Fruit fly (Drosophila melanogaster) whole organism, embryonic: ENCODE results near the gene Sptr.

Experiments
- B-H1 ChIP-seq: fragments of 200-800 bp; sonication (Bioruptor generic); IDR thresholded peaks from 3 replicates; pipeline ENCODE4 v1.3.6; 2022; ENCODE audit warnings: missing biosample characterization, missing genetic modification characterization
- CG10209 ChIP-seq: fragments of 200-800 bp; sonication (Bioruptor generic); optimal IDR thresholded peaks from 3 replicates; lab custom pipeline; 2017; ENCODE audit warnings: missing biosample characterization, mild to moderate bottlenecking, missing genetic modification characterization, missing genetic modification reagents
- CG10431 ChIP-seq: fragments of 200-800 bp; sonication (Bioruptor generic); optimal IDR thresholded peaks from 3 replicates; lab custom pipeline; 2018; ENCODE audit warnings: missing biosample characterization, mild to moderate bottlenecking, missing genetic modification characterization
- CG10462 ChIP-seq: fragments of 200-800 bp; sonication (Bioruptor generic); optimal IDR thresholded peaks from 2 replicates; lab custom pipeline; 2016; ENCODE audit warnings: missing biosample characterization, missing genetic modification characterization
- CG10979 ChIP-seq: fragments of 200-800 bp; sonication (Bioruptor generic); optimal IDR thresholded peaks from 2 replicates; lab custom pipeline; 2018; ENCODE audit warnings: missing biosample characterization, mild to moderate bottlenecking, missing genetic modification characterization, moderate library complexity
- CG11504 ChIP-seq: fragments of 200-800 bp; sonication (Bioruptor generic); optimal IDR thresholded peaks from 3 replicates; lab custom pipeline; 2019; ENCODE audit warnings: missing biosample characterization, mild to moderate bottlenecking, missing genetic modification characterization, moderate library complexity
- CG11723 ChIP-seq: fragments of 200-800 bp; sonication (Bioruptor generic); optimal IDR thresholded peaks from 2 replicates; lab custom pipeline; 2017; ENCODE audit warnings: missing biosample characterization, mild to moderate bottlenecking, missing genetic modification characterization
- CG14710 ChIP-seq: fragments of 200-800 bp; sonication (Bioruptor generic); optimal IDR thresholded peaks from 3 replicates; lab custom pipeline; 2019; ENCODE audit warnings: missing biosample characterization, mild to moderate bottlenecking, missing genetic modification characterization, moderate library complexity
- CG14860 ChIP-seq: fragments of 200-800 bp; sonication (Bioruptor generic); IDR thresholded peaks from 3 replicates; pipeline ENCODE4 v1.3.6; 2022; ENCODE audit warnings: missing biosample characterization, missing genetic modification characterization; ENCODE audit not compliant: partially characterized antibody
- CG1602 ChIP-seq: fragments of 200-800 bp; sonication (Bioruptor generic); optimal IDR thresholded peaks from 3 replicates; lab custom pipeline; 2016; ENCODE audit warnings: missing biosample characterization, missing genetic modification characterization
- CG17829 ChIP-seq: fragments of 200-800 bp; optimal IDR thresholded peaks from 2 replicates; lab custom pipeline; 2019; ENCODE audit warnings: missing biosample characterization, mild to moderate bottlenecking, missing genetic modification characterization, moderate library complexity
- CG3281 ChIP-seq: fragments of 200-800 bp; sonication (Bioruptor generic); optimal IDR thresholded peaks from 3 replicates; lab custom pipeline; 2017; ENCODE audit warnings: missing biosample characterization, mild to moderate bottlenecking, missing genetic modification characterization
- CG33213 ChIP-seq: fragments of 200-800 bp; sonication (Bioruptor generic); optimal IDR thresholded peaks from 3 replicates; lab custom pipeline; 2016; ENCODE audit warnings: missing biosample characterization, missing genetic modification characterization
- CG33557 ChIP-seq: fragments of 200-800 bp; sonication (Bioruptor generic); optimal IDR thresholded peaks from 2 replicates; lab custom pipeline; 2019; ENCODE audit warnings: missing biosample characterization, mild to moderate bottlenecking, missing genetic modification characterization, moderate library complexity
- CG3407 ChIP-seq: fragments of 200-800 bp; sonication (Bioruptor generic); optimal IDR thresholded peaks from 2 replicates; lab custom pipeline; 2018; ENCODE audit warnings: missing biosample characterization, mild to moderate bottlenecking, missing genetic modification characterization
- CG4360 ChIP-seq: fragments of 200-800 bp; sonication (Bioruptor generic); IDR thresholded peaks from 2 replicates; pipeline ENCODE4 v1.3.6; 2022; ENCODE audit warnings: missing biosample characterization, missing genetic modification characterization
- CG43689 ChIP-seq: fragments of 200-800 bp; sonication (Bioruptor generic); IDR thresholded peaks from 2 replicates; pipeline ENCODE4 v1.3.6; 2022; ENCODE audit warnings: missing biosample characterization, missing genetic modification characterization
- CG4424 ChIP-seq: fragments of 200-800 bp; sonication (Bioruptor generic); optimal IDR thresholded peaks from 3 replicates; lab custom pipeline; 2016; ENCODE audit warnings: missing biosample characterization, missing genetic modification characterization
- CG5245 ChIP-seq: fragments of 200-800 bp; sonication (Bioruptor generic); optimal IDR thresholded peaks from 3 replicates; lab custom pipeline; 2016; ENCODE audit warnings: missing biosample characterization, missing genetic modification characterization
- CG5953 ChIP-seq: fragments of 200-800 bp; sonication (Bioruptor generic); IDR thresholded peaks from 2 replicates; pipeline ENCODE4 v1.3.6; 2022; ENCODE audit warnings: missing biosample characterization, missing genetic modification characterization
- CG6654 ChIP-seq: fragments of 200-800 bp; sonication (Bioruptor generic); optimal IDR thresholded peaks from 2 replicates; lab custom pipeline; 2017; ENCODE audit warnings: missing biosample characterization, mild to moderate bottlenecking, missing genetic modification characterization
- CG6854 ChIP-seq: fragments of 200-800 bp; sonication (Bioruptor generic); optimal IDR thresholded peaks from 3 replicates; lab custom pipeline; 2017; ENCODE audit warnings: missing biosample characterization, mild to moderate bottlenecking, missing genetic modification characterization
- CG7928 ChIP-seq: fragments of 200-800 bp; sonication (Bioruptor generic); optimal IDR thresholded peaks from 2 replicates; lab custom pipeline; 2017; ENCODE audit warnings: missing biosample characterization, mild to moderate bottlenecking, missing genetic modification characterization
- CG9797 ChIP-seq: fragments of 200-800 bp; sonication (Bioruptor generic); optimal IDR thresholded peaks from 3 replicates; lab custom pipeline; 2018; ENCODE audit warnings: missing biosample characterization, mild to moderate bottlenecking, missing genetic modification characterization
- CG9817 ChIP-seq: fragments of 200-800 bp; sonication (Bioruptor generic); optimal IDR thresholded peaks from 2 replicates; lab custom pipeline; 2018; ENCODE audit warnings: missing biosample characterization, mild to moderate bottlenecking, missing genetic modification characterization, moderate library complexity
- D ChIP-seq, 2 experiments: fragments of 200-800 bp in 1 of 2; fragments of >200 bp in 1 of 2; sonication (Bioruptor generic) in 1 of 2; optimal IDR thresholded peaks; 2 replicates in 1 of 2; 3 replicates in 1 of 2; lab custom pipeline; 2017; ENCODE audit warnings: mild to moderate bottlenecking in 1 of 2, missing biosample characterization in 1 of 2, missing genetic modification characterization in 1 of 2, missing genetic modification reagents in 1 of 2
- Eip74EF ChIP-seq, 2 experiments: fragments of 200-800 bp in 1 of 2; fragments of >200 bp in 1 of 2; sonication (Bioruptor generic) in 1 of 2; optimal IDR thresholded peaks; 2 replicates each; lab custom pipeline; 2017 to 2019; ENCODE audit warnings: missing biosample characterization in 2 of 2, missing genetic modification characterization in 2 of 2, mild to moderate bottlenecking in 1 of 2, moderate library complexity in 1 of 2
- Max ChIP-seq: fragments of 200-800 bp; sonication (Bioruptor generic); optimal IDR thresholded peaks from 2 replicates; lab custom pipeline; 2016; ENCODE audit warnings: missing biosample characterization, mild to moderate bottlenecking, missing genetic modification characterization
- Mrtf ChIP-seq: fragments of 200-800 bp; sonication (Bioruptor generic); IDR thresholded peaks from 3 replicates; pipeline ENCODE4 v1.3.6; 2022; ENCODE audit warnings: missing biosample characterization, missing genetic modification characterization
- Myb ChIP-seq: fragments of 200-800 bp; sonication (Bioruptor generic); optimal IDR thresholded peaks from 2 replicates; lab custom pipeline; 2016; ENCODE audit warnings: missing biosample characterization, missing genetic modification characterization
- Oaz ChIP-seq: fragments of 200-800 bp; sonication (Bioruptor generic); IDR thresholded peaks from 2 replicates; pipeline ENCODE4 v1.3.6; 2022; ENCODE audit warnings: missing biosample characterization, missing genetic modification characterization
- Side ChIP-seq: fragments of 200-800 bp; sonication (Bioruptor generic); optimal IDR thresholded peaks from 2 replicates; lab custom pipeline; 2016; ENCODE audit warnings: missing biosample characterization, missing genetic modification characterization
- Six4 ChIP-seq: fragments of 200-800 bp; sonication (Bioruptor generic); optimal IDR thresholded peaks from 2 replicates; lab custom pipeline; 2016; ENCODE audit warnings: missing biosample characterization, missing genetic modification characterization
- Sry-β ChIP-seq: fragments of 200-800 bp; sonication (Bioruptor generic); optimal IDR thresholded peaks from 2 replicates; lab custom pipeline; 2018; ENCODE audit warnings: missing biosample characterization, mild to moderate bottlenecking, missing genetic modification characterization, moderate library complexity
- Xbp1 ChIP-seq: fragments of 200-800 bp; sonication (Bioruptor generic); optimal IDR thresholded peaks from 3 replicates; lab custom pipeline; 2016; ENCODE audit warnings: missing biosample characterization, mild to moderate bottlenecking, missing genetic modification characterization
- ato ChIP-seq: fragments of 200-800 bp; sonication (Bioruptor generic); IDR thresholded peaks from 2 replicates; pipeline ENCODE4 v1.3.6; 2022; ENCODE audit warnings: missing biosample characterization, missing genetic modification characterization; ENCODE audit not compliant: partially characterized antibody
- dimm ChIP-seq: fragments of 200-800 bp; sonication (Bioruptor generic); IDR thresholded peaks from 2 replicates; pipeline ENCODE4 v1.3.6; 2022; ENCODE audit warnings: missing biosample characterization, missing genetic modification characterization
- dmrt11E ChIP-seq: fragments of 200-800 bp; sonication (Bioruptor generic); optimal IDR thresholded peaks from 3 replicates; lab custom pipeline; 2018; ENCODE audit warnings: missing biosample characterization, mild to moderate bottlenecking, missing genetic modification characterization, moderate library complexity
- dysf ChIP-seq: fragments of 200-800 bp; sonication (Bioruptor generic); IDR thresholded peaks from 3 replicates; pipeline ENCODE4 v1.3.6; 2022; ENCODE audit warnings: missing biosample characterization, missing genetic modification characterization
- lab ChIP-seq: fragments of 200-800 bp; sonication (Bioruptor generic); optimal IDR thresholded peaks from 3 replicates; lab custom pipeline; 2017; ENCODE audit warnings: missing biosample characterization, missing genetic modification characterization, mild to moderate bottlenecking, moderate library complexity, missing genetic modification reagents
- mam ChIP-seq: fragments of 200-800 bp; sonication (Bioruptor generic); optimal IDR thresholded peaks from 3 replicates; lab custom pipeline; 2016; ENCODE audit warnings: missing biosample characterization, missing genetic modification characterization
- peb ChIP-seq: fragments of 200-800 bp; sonication (Bioruptor generic); IDR thresholded peaks from 2 replicates; pipeline ENCODE4 v1.3.6; 2022; ENCODE audit warnings: missing biosample characterization, missing genetic modification characterization
- pita ChIP-seq: fragments of 200-800 bp; sonication (Bioruptor generic); optimal IDR thresholded peaks from 2 replicates; lab custom pipeline; 2017; ENCODE audit warnings: missing biosample characterization, mild to moderate bottlenecking, missing genetic modification characterization
- prd ChIP-seq, 3 experiments: fragments of >200 bp in 2 of 3; fragments of 200-800 bp in 1 of 3; sonication (Bioruptor generic) in 1 of 3; optimal IDR thresholded peaks in 2 of 3; IDR thresholded peaks in 1 of 3; 2 replicates in 2 of 3; 3 replicates in 1 of 3; pipeline versions ENCODE4 v1.3.6 to Lab custom; 2017 to 2022; ENCODE audit warnings: missing biosample characterization in 1 of 3, missing genetic modification characterization in 1 of 3
- rib ChIP-seq: fragments of 200-800 bp; sonication (Bioruptor generic); IDR thresholded peaks from 2 replicates; pipeline ENCODE4 v1.3.6; 2022; ENCODE audit warnings: missing biosample characterization, missing genetic modification characterization
- sd ChIP-seq: fragments of 200-800 bp; sonication (Bioruptor generic); optimal IDR thresholded peaks from 3 replicates; lab custom pipeline; 2018; ENCODE audit warnings: missing biosample characterization, mild to moderate bottlenecking, missing genetic modification characterization, moderate library complexity
- sima ChIP-seq: fragments of 200-800 bp; sonication (Bioruptor generic); optimal IDR thresholded peaks from 2 replicates; lab custom pipeline; 2016; ENCODE audit warnings: missing biosample characterization, missing genetic modification characterization
- stc ChIP-seq: fragments of 200-800 bp; sonication (Bioruptor generic); IDR thresholded peaks from 2 replicates; pipeline ENCODE4 v1.3.6; 2022; ENCODE audit warnings: missing biosample characterization, missing genetic modification characterization
- unpg ChIP-seq: fragments of 200-800 bp; sonication (Bioruptor generic); optimal IDR thresholded peaks from 3 replicates; lab custom pipeline; 2018; ENCODE audit warnings: missing biosample characterization, mild to moderate bottlenecking, missing genetic modification characterization, moderate library complexity

Gene Sptr

dm6 chrX:8492849-8493248 lies 28.6 kb upstream of the Sptr start (continued):
- TF ChIP-seq unpg (GFP tag; lab: Kevin White, UChicago) (peak; percentile 87), peb (GFP tag; lab: Robert Waterston, UW) (peak; percentile 78; the same call in 1 of the 2 replicates), CG10462 (GFP tag; lab: Kevin White, UChicago) (peak; percentile 47), CG3407 (GFP tag; lab: Kevin White, UChicago) (peak; percentile 62), CG3281 (GFP tag; lab: Kevin White, UChicago) (peak; percentile 37), Xbp1 (peak; percentile 82), pita (GFP tag; lab: Kevin White, UChicago) (no peak), CG6854 (GFP tag; lab: Kevin White, UChicago) (no peak), CG33213 (GFP tag; lab: Kevin White, UChicago) (no peak), CG7928 (GFP tag; lab: Kevin White, UChicago) (no peak), D (optimal IDR thresholded peaks at IDR 0.05; lab: Kevin White, UChicago) (no peak), D (GFP tag; optimal IDR thresholded peaks at IDR 0.05; lab: Kevin White, UChicago) (peak; percentile 71), Myb (no peak), CG43689 (GFP tag; lab: Robert Waterston, UW) (peak; percentile 39; the same call in 1 of the 2 replicates), CG11723 (peak; percentile 61), CG14860 (GFP tag; lab: Robert Waterston, UW) (no peak), CG10979 (tag; lab: Kevin White, UChicago) (peak; percentile 80), CG5245 (GFP tag; lab: Kevin White, UChicago) (peak; percentile 64), B-H1 (GFP tag; lab: Robert Waterston, UW) (peak; percentile 75), Sry-β (no peak), CG33557 (GFP tag; lab: Kevin White, UChicago) (no peak), CG9817 (tag; lab: Kevin White, UChicago) (peak; percentile 72), rib (GFP tag; lab: Robert Waterston, UW) (no peak), dmrt11E (tag; lab: Kevin White, UChicago) (peak; percentile 39), CG4424 (peak; percentile 77), Oaz (GFP tag; lab: Robert Waterston, UW) (peak; percentile 72), Max (GFP tag; lab: Kevin White, UChicago) (peak; percentile 46), sd (tag; lab: Kevin White, UChicago) (no peak), Mrtf (GFP tag; lab: Robert Waterston, UW) (peak; percentile 79), lab (peak; percentile 75), CG6654 (GFP tag; lab: Kevin White, UChicago) (peak; percentile 25), CG11504 (peak; percentile 92), dimm (GFP tag; lab: Robert Waterston, UW) (peak; percentile 67), Six4 (GFP tag; lab: Kevin White, UChicago) (peak; percentile 74), sima (no peak), Side (GFP tag; lab: Kevin White, UChicago) (no peak), CG14710 (tag; lab: Kevin White, UChicago) (peak; percentile 48), CG17829 (tag; lab: Kevin White, UChicago) (peak; percentile 73), dysf (peak; percentile 83), CG10431 (GFP tag; lab: Kevin White, UChicago) (peak; percentile 16), ato (no peak), CG10209 (GFP tag; lab: Kevin White, UChicago) (peak; percentile 73), mam (GFP tag; lab: Kevin White, UChicago) (peak; percentile 25), CG4360 (GFP tag; lab: Robert Waterston, UW) (peak; percentile 43; the same call in 1 of the 2 replicates), CG1602 (GFP tag; lab: Kevin White, UChicago) (peak; percentile 47), stc (GFP tag; lab: Robert Waterston, UW) (peak; percentile 88), prd (optimal IDR thresholded peaks at IDR 0.05; lab: Kevin White, UChicago) (no peak), prd (GFP tag; IDR thresholded peaks at IDR 0.05; lab: Robert Waterston, UW) (peak; percentile 83), CG9797 (GFP tag; lab: Kevin White, UChicago) (no peak), CG5953 (GFP tag; lab: Robert Waterston, UW) (peak; percentile 87), Eip74EF (GFP tag; optimal IDR thresholded peaks at IDR 0.05; lab: Kevin White, UChicago) (peak in 1 of 2 experiments; percentile 65)
